Fruit fly (Drosophila melanogaster) whole organism: ENCODE data around the gene TrpA1.

Experiments
- CG8478 ChIP-seq: fragments of >200 bp; optimal IDR thresholded peaks from 2 replicates; lab custom pipeline; 2018; ENCODE audit warnings: inconsistent platforms
- Dll ChIP-seq: fragments of >200 bp; optimal IDR thresholded peaks from 2 replicates; lab custom pipeline; 2017
- EcR ChIP-seq, 2 experiments: fragments of >200 bp; optimal IDR thresholded peaks; 2 replicates each; lab custom pipeline; 2017; ENCODE audit warnings: missing biosample characterization in 2 of 2, missing genetic modification characterization in 2 of 2, missing genetic modification reagents in 2 of 2
- pan ChIP-seq: fragments of >200 bp; optimal IDR thresholded peaks from 2 replicates; lab custom pipeline; 2017
- psq ChIP-seq: fragments of >200 bp; optimal IDR thresholded peaks from 2 replicates; lab custom pipeline; 2017
- usp ChIP-seq: fragments of >200 bp; optimal IDR thresholded peaks from 2 replicates; lab custom pipeline; 2017; ENCODE audit warnings: missing biosample characterization, missing genetic modification characterization, mixed read lengths

The TrpA1 gene

DNA sequence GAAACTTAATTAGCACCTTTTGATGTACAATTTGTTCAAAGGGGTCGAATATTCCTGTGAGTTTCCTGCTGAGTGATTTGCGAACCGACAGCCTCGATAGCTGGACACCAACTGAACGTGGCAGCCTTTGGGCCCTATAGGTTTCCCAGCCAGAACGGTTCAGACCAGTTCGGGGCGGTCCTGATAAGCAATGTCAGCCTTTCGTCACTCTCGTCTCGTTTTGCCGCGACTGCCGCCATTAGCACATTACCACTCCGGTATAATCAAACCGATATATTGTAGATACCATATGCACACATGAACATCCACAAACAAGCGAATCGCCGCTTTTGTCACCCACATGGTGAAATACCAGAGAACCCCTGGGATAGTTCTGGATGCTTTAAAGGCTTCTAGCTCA lies at the start of gene TrpA1:
TrpA1 (minus strand) TSS at position 101 of the 400 bp plus-strand sequence.
- TF ChIP-seq usp (GFP tag; lab: Kevin White, UChicago) (no peak), pan (lab: Kevin White, UChicago) (no peak), Dll (lab: Kevin White, UChicago) (no peak), CG8478 (lab: Kevin White, UChicago) (no peak), EcR (GFP tag; optimal IDR thresholded peaks at IDR 0.05; lab: Kevin White, UChicago) (no peak), psq (no peak)

dm6 chr3L:8954648-8955033 lies 49.6 kb upstream of the TrpA1 start, which contains the start of gene GNBP3:
Gene GNBP3, plus strand, starts transcription at chr3L:8955021.
- TF ChIP-seq psq (no peak), CG8478 (lab: Kevin White, UChicago) (no peak), Dll (lab: Kevin White, UChicago) (no peak), EcR (GFP tag; optimal IDR thresholded peaks at IDR 0.05; lab: Kevin White, UChicago) (no peak), usp (GFP tag; lab: Kevin White, UChicago) (no peak), pan (lab: Kevin White, UChicago) (no peak)

DNA sequence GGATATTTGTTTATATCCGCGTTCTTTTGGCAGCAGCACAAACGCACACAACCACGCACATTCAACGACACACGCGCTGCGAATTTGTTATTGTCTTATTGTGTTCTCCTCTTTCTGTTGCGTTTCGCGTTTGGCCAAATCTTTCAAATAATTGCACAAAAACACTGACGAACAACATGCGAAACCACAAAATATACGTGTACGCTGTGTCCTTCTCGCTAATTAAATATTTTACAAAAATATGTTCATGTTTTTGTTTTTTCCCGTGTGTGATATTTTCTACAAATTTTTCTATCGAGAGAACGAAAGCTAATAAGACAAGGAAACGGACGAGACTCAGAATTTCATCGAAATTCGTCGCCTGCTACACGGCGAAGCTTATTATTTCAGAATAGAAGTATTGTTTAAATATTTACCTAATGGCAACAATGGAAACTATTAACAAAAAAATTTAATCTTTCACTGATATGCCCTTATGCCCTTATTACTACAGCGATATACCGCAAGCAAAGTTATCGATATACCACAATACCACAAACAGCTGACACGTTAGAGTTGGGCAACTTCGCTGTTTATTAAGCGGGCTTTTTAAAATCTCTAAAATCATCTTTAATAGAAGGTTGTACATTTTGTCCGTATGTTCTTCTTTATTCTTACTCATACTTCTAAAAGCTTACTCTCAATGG lies 49.1 kb upstream of the TrpA1 start, which contains the start of the genes CG43783 and orb2:
CG43783 (minus strand) TSS at position 311 of the 686 bp plus-strand sequence.
orb2 (minus strand) TSS at position 502 of the 686 bp plus-strand sequence.
- no peak for TF ChIP-seq pan (lab: Kevin White, UChicago)
- no peak for TF ChIP-seq psq

DNA sequence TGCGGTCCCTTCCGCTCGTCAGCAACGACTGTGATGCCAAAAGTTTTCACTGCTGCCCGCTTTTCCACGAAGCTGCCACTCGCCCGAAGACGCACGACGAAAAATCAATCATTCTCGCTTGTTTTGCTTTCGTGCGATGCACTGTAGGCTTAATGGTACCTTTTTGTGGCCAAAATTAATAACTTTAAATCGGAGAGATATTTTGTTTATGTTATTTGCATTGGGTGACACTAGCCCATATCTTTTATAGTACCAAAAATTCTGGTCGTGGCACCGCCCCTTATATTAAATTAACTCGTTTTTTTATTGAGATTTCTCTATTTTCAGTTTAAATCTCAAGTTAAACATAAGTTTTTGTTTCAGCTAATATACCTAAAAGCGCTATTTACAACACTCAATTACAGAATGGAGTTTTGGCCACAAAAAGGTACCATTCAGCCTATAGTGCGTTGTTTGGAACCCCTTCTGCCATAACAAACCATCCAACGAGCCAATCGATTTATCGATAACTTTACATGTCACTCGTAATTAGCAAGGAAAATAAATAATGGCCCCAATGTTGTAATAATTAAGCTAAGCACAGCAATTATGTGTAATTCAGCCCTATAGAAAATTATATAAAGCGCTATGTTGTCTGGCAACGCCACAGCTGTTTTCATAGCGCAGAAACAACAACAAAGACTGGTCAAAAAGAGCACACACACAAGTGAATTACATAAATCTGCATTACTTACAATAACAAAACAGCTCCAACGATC lies 48.4 kb upstream of the TrpA1 start:
- TF ChIP-seq pan (lab: Kevin White, UChicago) = peak; percentile 15
- no peak for TF ChIP-seq psq
- no peak for TF ChIP-seq usp (GFP tag; lab: Kevin White, UChicago)

- TF ChIP-seq EcR (GFP tag; optimal IDR thresholded peaks at IDR 0.05; lab: Kevin White, UChicago) = no peak
- TF ChIP-seq psq = no peak
- no peak for TF ChIP-seq pan (lab: Kevin White, UChicago)
- no peak for TF ChIP-seq Dll (lab: Kevin White, UChicago)
- no peak for TF ChIP-seq CG8478 (lab: Kevin White, UChicago)
- TF ChIP-seq usp (GFP tag; lab: Kevin White, UChicago) = no peak
Measured at dm6 chr3L:8952549-8953198, 47.7 kb upstream of the TrpA1 start.

DNA sequence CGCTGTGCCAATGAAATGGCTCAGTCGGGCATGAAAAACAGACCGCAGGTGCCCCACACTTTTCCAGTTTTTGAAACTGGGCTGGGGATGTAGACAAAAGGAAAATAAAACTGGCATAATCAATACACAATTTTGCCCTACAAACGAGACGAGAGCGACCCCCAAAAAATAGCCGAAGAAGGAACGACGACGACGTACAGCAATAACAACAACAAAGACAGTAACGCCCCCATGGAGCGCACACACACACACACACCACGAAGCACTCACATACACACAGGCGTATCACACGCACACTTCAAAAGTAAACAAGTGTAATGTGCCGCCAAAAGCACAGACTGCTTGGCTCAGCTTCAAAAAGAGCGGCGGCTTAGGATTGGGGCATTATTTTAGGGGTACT lies 46.5 kb upstream of the TrpA1 start:
- no peak for TF ChIP-seq Dll (lab: Kevin White, UChicago)
- TF ChIP-seq EcR (GFP tag; optimal IDR thresholded peaks at IDR 0.05; lab: Kevin White, UChicago) = no peak
- no peak for TF ChIP-seq psq
- no peak for TF ChIP-seq usp (GFP tag; lab: Kevin White, UChicago)
- TF ChIP-seq CG8478 (lab: Kevin White, UChicago) = no peak
- no peak for TF ChIP-seq pan (lab: Kevin White, UChicago)

- TF ChIP-seq Dll (lab: Kevin White, UChicago) (no peak), usp (GFP tag; lab: Kevin White, UChicago) (no peak), pan (lab: Kevin White, UChicago) (no peak), CG8478 (lab: Kevin White, UChicago) (no peak), psq (no peak), EcR (GFP tag; optimal IDR thresholded peaks at IDR 0.05; lab: Kevin White, UChicago) (no peak)
Measured at dm6 chr3L:8950955-8951354, 46.0 kb upstream of the TrpA1 start.

- TF ChIP-seq pan (lab: Kevin White, UChicago) (no peak), Dll (lab: Kevin White, UChicago) (no peak), CG8478 (lab: Kevin White, UChicago) (no peak), EcR (GFP tag; optimal IDR thresholded peaks at IDR 0.05; lab: Kevin White, UChicago) (no peak), usp (GFP tag; lab: Kevin White, UChicago) (no peak), psq (no peak)
Measured at dm6 chr3L:8949823-8950222, 44.8 kb upstream of the TrpA1 start.

dm6 chr3L:8947848-8948494 lies 43.0 kb upstream of the TrpA1 start:
- TF ChIP-seq EcR (GFP tag; optimal IDR thresholded peaks at IDR 0.05; lab: Kevin White, UChicago) = no peak

DNA sequence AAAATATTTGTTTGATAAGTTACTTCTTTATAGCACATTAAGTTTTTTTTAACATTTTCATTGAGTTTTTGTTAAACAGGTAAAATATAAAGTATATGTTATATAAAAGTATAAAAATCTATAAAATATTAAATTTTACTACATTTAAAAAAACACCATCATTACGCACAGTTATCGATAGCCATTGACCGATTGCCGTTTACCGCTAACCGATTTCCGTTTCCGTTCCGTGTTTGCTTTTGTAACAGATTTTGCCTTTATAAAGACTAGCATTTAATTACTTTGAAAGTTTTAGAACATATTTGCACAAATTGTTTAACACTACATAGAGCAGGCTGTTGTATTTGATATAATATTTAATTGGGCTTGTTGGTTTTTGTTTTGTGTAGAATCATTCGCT lies 34.7 kb upstream of the TrpA1 start:
- no peak for TF ChIP-seq pan (lab: Kevin White, UChicago)
- no peak for TF ChIP-seq psq
- TF ChIP-seq Dll (lab: Kevin White, UChicago) = no peak
- TF ChIP-seq EcR (GFP tag; optimal IDR thresholded peaks at IDR 0.05; lab: Kevin White, UChicago) = no peak
- no peak for TF ChIP-seq usp (GFP tag; lab: Kevin White, UChicago)
- no peak for TF ChIP-seq CG8478 (lab: Kevin White, UChicago)

DNA sequence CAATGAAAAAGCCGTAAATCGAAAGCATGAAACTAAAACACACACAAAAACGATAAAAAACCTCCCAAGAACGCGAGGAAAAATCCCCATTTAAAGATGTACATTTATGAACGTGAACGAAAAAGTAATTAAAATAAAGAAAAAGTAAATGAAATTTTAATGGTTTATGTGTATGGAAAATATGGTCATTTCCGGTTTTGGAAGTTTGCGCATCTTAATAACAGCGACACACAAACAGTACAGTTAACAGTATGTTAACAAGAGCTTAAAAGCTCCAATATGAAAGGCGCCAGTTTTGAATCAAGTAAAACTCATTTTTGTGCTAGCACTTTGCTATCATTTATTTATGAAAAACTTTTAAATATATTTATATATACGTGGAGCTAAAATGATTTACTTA lies 26.9 kb upstream of the TrpA1 start:
- TF ChIP-seq CG8478 (lab: Kevin White, UChicago) (no peak), EcR (GFP tag; optimal IDR thresholded peaks at IDR 0.05; lab: Kevin White, UChicago) (no peak), Dll (lab: Kevin White, UChicago) (no peak), psq (no peak), pan (lab: Kevin White, UChicago) (no peak), usp (GFP tag; lab: Kevin White, UChicago) (no peak)
